Worm (Caenorhabditis elegans): ENCODE results near the gene fbxl-3.
"Not testable (repeated sequence)": the region's sequence is repeated elsewhere in the genome, so short reads cannot be mapped to it uniquely, and the experiment has no call there.

fbxl-3 gene

DNA sequence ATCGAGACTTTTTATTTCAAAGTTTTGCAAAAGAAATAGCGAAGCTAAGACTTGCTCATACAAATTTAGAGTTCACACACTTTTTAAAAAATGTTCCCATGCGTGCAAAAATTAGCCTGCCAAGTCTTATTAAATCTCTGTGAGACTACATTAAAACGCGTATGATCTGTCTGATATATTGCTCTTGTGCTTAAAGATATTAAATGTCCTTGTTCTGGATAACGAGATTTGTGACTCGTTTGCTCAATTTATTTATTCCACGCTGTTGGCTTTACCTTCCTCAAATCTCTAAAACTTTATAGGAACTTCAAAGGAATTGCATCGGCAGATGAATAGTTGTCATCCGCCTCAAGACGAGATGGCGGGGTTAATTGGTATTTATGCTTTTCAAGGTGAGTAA, 43.3 kb downstream of the fbxl-3 start, which contains the start of gene srg-69:
Gene srg-69 (plus strand): TSS at position 301 of the 400 bp plus-strand sequence.
- TF ChIP-seq unc-39 (tag; optimal IDR thresholded peaks at IDR 0.05) (no peak), hlh-1 (tag; optimal IDR thresholded peaks at IDR 0.05) (no peak)

DNA sequence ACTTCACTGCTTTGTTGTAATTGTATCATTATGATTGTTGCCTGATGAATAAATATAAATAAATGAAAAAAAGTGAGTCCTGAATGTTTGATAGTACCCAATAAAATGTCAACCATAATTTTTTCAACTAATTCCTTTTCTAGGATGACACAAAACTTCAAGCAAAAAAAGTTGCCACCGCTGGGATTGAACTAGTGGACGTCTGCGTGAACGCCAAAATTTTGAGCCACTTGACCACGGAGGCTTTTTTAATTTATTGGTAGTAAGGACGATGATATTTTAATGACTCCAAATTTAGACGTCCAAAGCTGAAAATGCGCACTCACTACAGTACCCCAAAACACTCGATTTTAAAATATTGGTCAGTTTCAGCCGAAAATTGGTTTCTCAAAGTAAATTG, 45.1 kb downstream of the fbxl-3 start:
- TF ChIP-seq nhr-2 (tag; optimal IDR thresholded peaks at IDR 0.05) (no peak), lin-32 (GFP tag; optimal IDR thresholded peaks at IDR 0.05) (no peak), nhr-237 (tag; optimal IDR thresholded peaks at IDR 0.05) (no peak), mep-1 (tag; optimal IDR thresholded peaks at IDR 0.05) (no peak), lin-13 (tag; optimal IDR thresholded peaks at IDR 0.05) (no peak), lsy-2 (tag; optimal IDR thresholded peaks at IDR 0.05) (no peak), pha-4 (tag; optimal IDR thresholded peaks at IDR 0.05) (no peak), ces-1 (GFP tag; optimal IDR thresholded peaks at IDR 0.05) (no peak), M03D4.4 (tag; optimal IDR thresholded peaks at IDR 0.05) (no peak), bed-3 (GFP tag; optimal IDR thresholded peaks at IDR 0.05) (no peak), flh-1 (GFP tag; optimal IDR thresholded peaks at IDR 0.05) (no peak), tbx-8 (GFP tag; optimal IDR thresholded peaks at IDR 0.05) (no peak)

DNA sequence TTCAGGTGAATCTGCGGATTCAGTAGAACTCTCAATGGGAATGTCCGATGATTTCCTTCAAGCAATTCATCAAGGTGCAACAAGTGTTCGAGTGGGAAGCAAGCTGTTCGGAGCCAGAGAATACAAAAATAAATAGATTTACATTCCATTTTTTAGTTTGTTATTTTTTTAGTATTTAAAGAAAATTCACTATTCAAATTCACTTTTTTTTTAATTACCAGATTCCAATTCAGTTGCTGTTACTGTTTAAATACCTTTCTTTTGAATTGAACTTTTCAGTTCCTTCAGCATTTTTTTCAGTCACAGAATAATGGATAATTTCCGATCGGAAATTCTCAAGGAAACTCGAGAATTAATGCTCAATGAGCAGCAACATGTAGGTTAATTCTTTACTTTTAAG, 46.9 kb downstream of the fbxl-3 start, which contains the start of gene F09E5.7:
Gene F09E5.7 (plus strand): TSS at position 301 of the 400 bp plus-strand sequence.
- no peak for TF ChIP-seq nhr-76 (tag; optimal IDR thresholded peaks at IDR 0.05)
- TF ChIP-seq hlh-1 (tag; optimal IDR thresholded peaks at IDR 0.05) = no peak
- TF ChIP-seq nhr-12 (tag; optimal IDR thresholded peaks at IDR 0.05) = no peak
- TF ChIP-seq zip-8 (tag; optimal IDR thresholded peaks at IDR 0.05) = no peak

DNA sequence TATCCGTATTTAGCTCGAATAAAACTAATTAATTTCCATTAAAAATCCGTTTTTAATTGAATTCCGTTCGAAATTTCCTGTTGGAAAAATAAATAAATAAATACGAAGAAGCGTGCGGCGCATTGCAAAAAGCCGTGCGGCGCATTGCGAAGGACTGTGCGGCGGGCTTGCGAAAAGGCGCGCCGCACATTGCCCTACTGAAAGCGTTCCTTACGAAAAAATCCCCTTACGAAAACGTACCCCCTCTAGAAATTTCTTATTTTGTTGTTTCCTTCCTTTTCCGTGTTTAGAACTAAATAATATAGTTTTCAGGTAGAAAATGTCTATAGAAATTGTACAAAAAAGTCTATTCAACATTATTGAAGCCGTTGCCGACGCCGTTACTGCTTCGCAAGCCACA, 48.3 kb downstream of the fbxl-3 start, which contains the start of gene F09E5.8:
Gene F09E5.8 (plus strand): TSS at position 313 of the 400 bp plus-strand sequence.
- not testable (repeated sequence) for TF ChIP-seq hlh-1, ztf-11, elt-3 (tag; optimal IDR thresholded peaks at IDR 0.05)

DNA sequence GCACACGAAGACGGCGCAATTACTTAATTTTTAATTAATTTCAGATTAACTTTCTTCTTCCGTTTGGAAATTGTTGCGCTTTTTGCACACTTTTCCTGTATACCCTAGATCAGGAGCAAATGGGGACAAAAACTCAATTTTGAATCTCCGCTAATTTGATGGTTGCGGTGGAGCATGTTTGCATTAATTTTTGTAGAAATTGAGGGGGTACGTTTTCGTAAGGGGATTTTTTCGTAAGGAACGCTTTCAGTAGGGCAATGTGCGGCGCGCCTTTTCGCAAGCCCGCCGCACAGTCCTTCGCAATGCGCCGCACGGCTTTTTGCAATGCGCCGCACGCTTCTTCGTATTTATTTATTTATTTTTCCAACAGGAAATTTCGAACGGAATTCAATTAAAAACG, 52.4 kb downstream of the fbxl-3 start:
- TF ChIP-seq unc-120 (tag; optimal IDR thresholded peaks at IDR 0.05; ENCODE audit: poor library complexity, severe bottlenecking) (peak; percentile 21), lsy-2 (tag; optimal IDR thresholded peaks at IDR 0.05) (peak; percentile 29), lin-13 (tag; optimal IDR thresholded peaks at IDR 0.05) (peak; percentile 44), nhr-237 (tag; optimal IDR thresholded peaks at IDR 0.05) (peak; percentile 17), pha-4 (tag; optimal IDR thresholded peaks at IDR 0.05) (peak; percentile 50), hlh-1 (tag; optimal IDR thresholded peaks at IDR 0.05) (peak; percentile 33), ces-1 (GFP tag; optimal IDR thresholded peaks at IDR 0.05) (peak; percentile 73), mep-1 (tag; optimal IDR thresholded peaks at IDR 0.05) (peak; percentile 53)
